Worm (Caenorhabditis elegans): ENCODE data around the gene K11G9.5.

Gene K11G9.5

DNA sequence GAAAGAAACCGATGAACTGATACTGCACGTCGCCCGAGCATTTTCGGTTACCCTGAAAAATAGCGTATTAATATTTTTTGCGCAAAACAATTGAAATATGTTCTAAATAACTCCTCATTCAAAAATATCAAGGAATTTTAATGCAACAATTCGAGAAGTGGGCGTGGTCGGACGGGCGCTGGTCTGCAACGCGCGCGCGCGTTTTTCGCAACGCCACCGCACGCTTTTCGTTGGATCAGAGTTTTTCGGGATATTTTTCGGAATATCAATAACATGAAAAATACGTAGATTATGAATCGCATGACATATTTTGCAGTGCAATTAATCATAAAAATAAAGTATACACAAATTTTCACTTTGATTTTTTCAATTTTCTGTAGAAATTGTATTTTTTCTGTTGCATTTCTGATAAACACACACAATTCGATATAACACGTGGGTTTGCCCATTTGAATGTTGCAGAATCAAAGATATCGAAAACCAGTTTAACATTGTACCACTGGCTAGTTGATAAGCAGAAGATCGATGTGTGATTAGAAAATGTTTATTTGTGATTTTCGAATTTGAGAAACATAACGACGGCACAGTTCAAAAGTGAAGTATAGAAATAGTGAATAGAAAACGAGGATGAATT lies 20.9 kb upstream of the K11G9.5 start, which contains the start of gene dlst-1 (continued):
- TF ChIP-seq ztf-11 (tag; optimal IDR thresholded peaks at IDR 0.05) (peak in 1 of 2 experiments; percentile 12), zip-4 (GFP tag; optimal IDR thresholded peaks at IDR 0.05) (no peak), nhr-19 (GFP tag; conservative IDR thresholded peaks at IDR 0.05) (peak; percentile 45), nhr-12 (tag; optimal IDR thresholded peaks at IDR 0.05) (no peak), ets-5 (GFP tag; IDR thresholded peaks at IDR 0.05) (no peak), snpc-4 (tag; optimal IDR thresholded peaks at IDR 0.05) (peak; percentile 2), rnt-1 (tag; optimal IDR thresholded peaks at IDR 0.05) (peak; percentile 69), C34B4.2 (tag; optimal IDR thresholded peaks at IDR 0.05) (no peak), irx-1 (tag; optimal IDR thresholded peaks at IDR 0.05) (peak; percentile 48), nhr-85 (tag) (peak; percentile 80), ces-1 (GFP tag; optimal IDR thresholded peaks at IDR 0.05) (no peak), elt-3 (tag; optimal IDR thresholded peaks at IDR 0.05) (peak in 1 of 6 experiments; percentile 32), ceh-90 (tag; optimal IDR thresholded peaks at IDR 0.05) (no peak), nhr-76 (tag; optimal IDR thresholded peaks at IDR 0.05) (no peak), lin-15B (tag; optimal IDR thresholded peaks at IDR 0.05) (no peak), alr-1 (tag; optimal IDR thresholded peaks at IDR 0.05; ENCODE audit: borderline replicate concordance) (no peak), sptf-1 (tag; optimal IDR thresholded peaks at IDR 0.05) (no peak), nhr-90 (tag; optimal IDR thresholded peaks at IDR 0.05; ENCODE audit: poor library complexity) (peak; percentile 35), unc-86 (tag; optimal IDR thresholded peaks at IDR 0.05) (peak; percentile 36), ceh-82 (tag; optimal IDR thresholded peaks at IDR 0.05) (peak; percentile 30 to 48 (median 40)), mep-1 (tag; optimal IDR thresholded peaks at IDR 0.05) (no peak), fkh-8 (tag; optimal IDR thresholded peaks at IDR 0.05) (no peak), C04F5.9 (tag; optimal IDR thresholded peaks at IDR 0.05) (no peak), sox-4 (tag; optimal IDR thresholded peaks at IDR 0.05) (peak; percentile 20), mdl-1 (tag; optimal IDR thresholded peaks at IDR 0.05) (no peak), zag-1 (tag; optimal IDR thresholded peaks at IDR 0.05) (no peak), egl-27 (tag; optimal IDR thresholded peaks at IDR 0.05) (no peak), C16A3.4 (tag; optimal IDR thresholded peaks at IDR 0.05) (peak; percentile 47), sup-37 (GFP tag; optimal IDR thresholded peaks at IDR 0.05) (no peak), snu-23 (GFP tag; optimal IDR thresholded peaks at IDR 0.05) (peak; percentile 65), nhr-47 (tag; optimal IDR thresholded peaks at IDR 0.05) (peak; percentile 68), fos-1 (tag; optimal IDR thresholded peaks at IDR 0.05) (no peak)

DNA sequence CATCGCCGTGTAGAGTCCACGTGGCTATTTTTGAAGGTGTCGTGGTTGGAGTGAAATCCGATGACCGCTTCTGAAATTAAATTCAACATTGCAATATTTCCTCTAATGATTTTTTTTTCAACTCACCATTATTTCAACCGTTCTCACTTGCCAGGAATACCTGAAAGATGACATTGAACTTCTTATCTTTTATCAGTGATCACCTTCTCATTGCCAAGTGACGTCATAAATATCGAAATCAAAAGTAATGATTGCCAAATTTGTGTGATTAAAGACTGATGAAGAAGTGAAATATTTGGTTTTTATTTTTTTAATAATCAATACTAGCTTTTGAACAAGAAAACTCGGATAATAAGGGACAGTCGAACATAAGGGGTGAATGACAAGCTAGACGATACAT lies 18.5 kb upstream of the K11G9.5 start, which contains the start of gene W02F12.4:
TSS of gene W02F12.4 (minus strand) at position 164 of the 400 bp plus-strand sequence.
- TF ChIP-seq elt-2 (tag; optimal IDR thresholded peaks at IDR 0.05) (peak; percentile 55), snpc-4 (tag; optimal IDR thresholded peaks at IDR 0.05) (no peak), lin-35 (GFP tag; optimal IDR thresholded peaks at IDR 0.05) (no peak), ceh-8 (GFP tag; optimal IDR thresholded peaks at IDR 0.05) (no peak), C16A3.4 (tag; optimal IDR thresholded peaks at IDR 0.05) (no peak), sox-4 (tag; optimal IDR thresholded peaks at IDR 0.05) (no peak), zag-1 (tag; optimal IDR thresholded peaks at IDR 0.05) (no peak), elt-3 (tag; optimal IDR thresholded peaks at IDR 0.05) (peak in 2 of 6 experiments; percentile 24 to 28), ama-1 (optimal IDR thresholded peaks at IDR 0.05) (no peak), ztf-11 (tag; optimal IDR thresholded peaks at IDR 0.05) (no peak), dsc-1 (tag; optimal IDR thresholded peaks at IDR 0.05) (no peak), tbx-2 (tag; optimal IDR thresholded peaks at IDR 0.05) (no peak), ces-1 (GFP tag; optimal IDR thresholded peaks at IDR 0.05) (no peak), unc-130 (tag; optimal IDR thresholded peaks at IDR 0.05) (no peak), xbp-1 (tag; optimal IDR thresholded peaks at IDR 0.05) (no peak), blmp-1 (tag; optimal IDR thresholded peaks at IDR 0.05) (peak; percentile 53), nhr-85 (tag) (peak; percentile 35)
